Worm (Caenorhabditis elegans): ENCODE measurements around the gene T02G5.14.

The T02G5.14 gene

DNA sequence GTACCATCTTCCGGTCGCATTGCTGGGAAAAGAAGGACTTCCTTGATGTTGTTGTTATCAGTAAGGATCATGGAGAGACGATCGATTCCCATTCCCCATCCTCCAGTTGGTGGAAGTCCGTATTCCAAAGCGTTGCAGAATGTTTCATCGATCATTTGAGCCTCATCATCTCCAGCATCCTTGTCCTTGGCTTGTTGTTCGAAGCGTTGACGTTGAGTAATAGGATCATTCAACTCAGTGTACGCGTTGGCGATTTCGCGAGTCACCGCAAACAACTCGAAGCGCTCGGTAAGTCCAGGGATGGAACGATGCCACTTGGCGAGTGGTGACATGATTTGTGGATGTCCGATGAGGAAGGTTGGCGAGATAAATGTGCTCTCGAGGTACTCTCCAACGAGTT is 13.7 kb upstream of the T02G5.14 start:
- TF ChIP-seq D2030.7 (GFP tag; IDR thresholded peaks at IDR 0.05) = no peak
- no peak for TF ChIP-seq ztf-18 (tag; optimal IDR thresholded peaks at IDR 0.05)
- no peak for TF ChIP-seq tbx-9 (tag; optimal IDR thresholded peaks at IDR 0.05; ENCODE audit: borderline replicate concordance)
- no peak for TF ChIP-seq bed-2 (GFP tag; IDR thresholded peaks at IDR 0.05)
- 0 out of 2 replicates have a peak, but pooled peaks have one; percentile 16 for TF ChIP-seq bed-1 (GFP tag; IDR thresholded peaks at IDR 0.05)

DNA sequence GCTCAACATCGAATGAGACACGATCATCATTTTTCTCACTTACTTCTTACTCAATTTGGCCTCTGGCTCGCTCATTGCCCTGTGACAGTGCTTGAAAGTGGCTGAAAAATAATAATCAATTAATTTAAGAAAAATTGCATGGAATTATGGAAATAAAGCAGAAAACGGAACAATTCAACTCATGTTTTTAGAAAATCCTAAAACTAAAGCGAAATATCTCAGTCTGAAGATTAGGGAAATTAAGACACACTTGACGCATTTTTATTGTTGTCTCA is 11.9 kb upstream of the T02G5.14 start, which contains the start of gene kars-1:
Gene kars-1, minus strand, starts transcription at position 101 of the 275 bp plus-strand sequence.
- TF ChIP-seq lag-1 (GFP tag; IDR thresholded peaks at IDR 0.05) (no peak), hrde-1 (tag; optimal IDR thresholded peaks at IDR 0.05; ENCODE audit: borderline replicate concordance) (no peak)

DNA sequence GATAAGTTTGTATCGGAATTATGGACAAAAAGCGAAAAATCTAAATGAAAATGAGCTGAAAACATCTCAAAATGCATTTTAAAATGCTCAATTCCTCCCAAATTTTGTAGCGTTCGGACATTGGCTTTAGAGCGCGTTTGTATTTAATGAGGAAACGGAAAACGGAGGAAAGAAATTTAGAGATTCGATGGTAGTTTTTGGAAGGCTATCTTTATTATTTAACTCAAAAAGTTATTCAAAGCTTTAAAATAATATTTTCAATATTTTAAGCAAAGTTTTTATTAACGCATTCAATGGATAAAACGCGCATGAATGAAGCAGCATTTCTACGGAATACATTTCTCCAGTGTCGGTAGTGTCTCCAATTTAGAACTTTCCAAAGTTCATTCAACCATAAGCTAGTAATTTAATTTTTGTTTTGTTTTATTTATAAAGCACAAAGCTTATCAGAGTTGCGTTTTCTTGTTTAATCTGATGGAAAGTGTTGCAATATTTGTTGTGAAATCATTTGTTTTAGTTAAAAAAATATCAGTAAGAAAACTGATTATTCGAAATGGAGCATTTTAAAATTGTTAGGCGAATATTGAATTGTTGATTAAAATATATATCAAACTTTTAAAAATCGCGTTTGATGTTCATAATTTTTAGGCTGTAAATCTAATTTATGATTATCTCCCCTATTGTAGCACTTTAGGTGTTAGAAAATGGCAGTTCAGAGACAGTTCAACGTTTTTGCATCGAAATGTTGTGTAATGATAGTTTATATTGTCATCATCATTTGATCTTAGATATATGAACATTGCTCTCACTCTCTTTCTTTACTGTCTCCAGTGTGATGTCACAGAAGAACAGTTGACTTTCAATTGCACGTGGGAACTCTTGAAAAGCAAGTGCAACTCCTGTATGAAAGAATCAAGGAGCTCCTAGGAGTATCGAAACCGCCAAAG is 11.3 kb upstream of the T02G5.14 start:
- TF ChIP-seq madf-8 (GFP tag; conservative IDR thresholded peaks at IDR 0.05) (no peak), K12H6.12 (tag; optimal IDR thresholded peaks at IDR 0.05) (peak; percentile 56), Y79H2A.3 (GFP tag; conservative IDR thresholded peaks at IDR 0.05) (no peak), lin-35 (GFP tag; optimal IDR thresholded peaks at IDR 0.05) (peak in 1 of 3 experiments; percentile 28), K11D2.4 (GFP tag; IDR thresholded peaks at IDR 0.05) (no peak), attf-3 (GFP tag; conservative IDR thresholded peaks at IDR 0.05) (peak; percentile 46; the same call in 1 of the 2 replicates), fkh-3 (tag; optimal IDR thresholded peaks at IDR 0.05) (no peak), nhr-27 (tag; optimal IDR thresholded peaks at IDR 0.05) (no peak), cebp-1 (GFP tag; IDR thresholded peaks at IDR 0.05) (no peak), cebp-1 (tag; optimal IDR thresholded peaks at IDR 0.05) (peak; percentile 11), chd-7 (tag; optimal IDR thresholded peaks at IDR 0.05) (peak; percentile 11), F10E7.11 (tag; optimal IDR thresholded peaks at IDR 0.05) (no peak), pha-4 (tag; optimal IDR thresholded peaks at IDR 0.05) (no peak), T26A5.8 (tag; optimal IDR thresholded peaks at IDR 0.05) (no peak), Y53G8AR.9 (GFP tag; conservative IDR thresholded peaks at IDR 0.05) (0 out of 2 replicates have a peak, but pooled peaks have one; percentile 12), F57A8.1 (GFP tag; optimal IDR thresholded peaks at IDR 0.05) (no peak), rcor-1 (GFP tag; IDR thresholded peaks at IDR 0.05) (no peak), B0336.3 (GFP tag; IDR thresholded peaks at IDR 0.05) (no peak), nfya-2 (GFP tag; IDR thresholded peaks at IDR 0.05) (no peak), zfh-2 (GFP tag; conservative IDR thresholded peaks at IDR 0.05) (no peak), F52B5.7 (tag; optimal IDR thresholded peaks at IDR 0.05) (no peak), ZK185.1 (tag; optimal IDR thresholded peaks at IDR 0.05; ENCODE audit: poor library complexity, severe bottlenecking) (peak; percentile 24), F39B2.1 (GFP tag; IDR thresholded peaks at IDR 0.05) (no peak), ceh-100 (GFP tag; IDR thresholded peaks at IDR 0.05) (peak; percentile 87), egrh-3 (GFP tag; IDR thresholded peaks at IDR 0.05) (no peak), tbp1 (GFP tag; optimal IDR thresholded peaks at IDR 0.05) (peak; percentile 12), Y56A3A.18 (GFP tag; IDR thresholded peaks at IDR 0.05) (no peak), ceh-27 (GFP tag; optimal IDR thresholded peaks at IDR 0.05) (peak; percentile 67), Y67H2A.10 (GFP tag; conservative IDR thresholded peaks at IDR 0.05) (no peak), lin-26 (GFP tag; IDR thresholded peaks at IDR 0.05) (no peak), egl-18 (GFP tag; IDR thresholded peaks at IDR 0.05) (no peak), F23B12.7 (tag; optimal IDR thresholded peaks at IDR 0.05; ENCODE audit: insufficient read depth) (no peak), dpff-1 (tag; optimal IDR thresholded peaks at IDR 0.05) (no peak), F49E8.2 (tag; optimal IDR thresholded peaks at IDR 0.05; ENCODE audit: insufficient read depth) (no peak), gei-17 (GFP tag; optimal IDR thresholded peaks at IDR 0.05) (no peak), lin-40 (tag; optimal IDR thresholded peaks at IDR 0.05) (no peak)
